Worm (Caenorhabditis elegans) whole organism, young adult: ENCODE measurements around the gene golg-4.

Experiments
- T26A5.8 ChIP-seq: sonication (generic microtip); optimal IDR thresholded peaks from 2 replicates; lab custom pipeline; 2016; ENCODE audit warnings: missing genetic modification characterization, missing compliant biosample characterization
- hmg-1.2 ChIP-seq: fragments of 200-800 bp; sonication (Bioruptor generic); IDR thresholded peaks from 2 replicates; pipeline ENCODE4 v1.3.6; 2022; ENCODE audit warnings: missing genetic modification reagents, missing genetic modification characterization, missing compliant biosample characterization
- ztf-28 ChIP-seq: fragments of 200-800 bp; sonication (Bioruptor generic); IDR thresholded peaks from 2 replicates; pipeline ENCODE4 v1.3.6; 2022; ENCODE audit warnings: missing genetic modification reagents, missing genetic modification characterization, missing compliant biosample characterization

- TF ChIP-seq hmg-1.2 (GFP tag; lab: Robert Waterston, UW) (no peak), ztf-28 (GFP tag; lab: Robert Waterston, UW) (no peak), T26A5.8 (tag; lab: Kevin White, UChicago) (no peak)
These were observed 25.3 kb downstream of the golg-4 start for ce11 chrIII:3430667-3431066.
